Fruit fly (Drosophila melanogaster) whole organism, embryonic: Measurements from ENCODE around the gene CG5235.

Experiments used
- Adf1 ChIP-seq: fragments of 200-800 bp; sonication (Bioruptor generic); IDR thresholded peaks from 2 replicates; pipeline ENCODE4 v1.3.6; 2022; ENCODE audit warnings: missing biosample characterization, missing genetic modification characterization
- Atf6 ChIP-seq: fragments of 200-800 bp; sonication (Bioruptor generic); IDR thresholded peaks from 2 replicates; pipeline ENCODE4 v1.3.6; 2022; ENCODE audit warnings: missing biosample characterization, missing genetic modification characterization
- CG10543 ChIP-seq: fragments of 200-800 bp; sonication (Bioruptor generic); optimal IDR thresholded peaks from 3 replicates; lab custom pipeline; 2017; ENCODE audit warnings: missing biosample characterization, mild to moderate bottlenecking, missing genetic modification characterization, moderate library complexity
- CG11695 ChIP-seq: fragments of 200-800 bp; sonication (Bioruptor generic); IDR thresholded peaks from 3 replicates; pipeline ENCODE4 v1.3.6; 2022; ENCODE audit warnings: missing biosample characterization, missing genetic modification characterization
- CG11723 ChIP-seq: fragments of 200-800 bp; sonication (Bioruptor generic); optimal IDR thresholded peaks from 2 replicates; lab custom pipeline; 2017; ENCODE audit warnings: missing biosample characterization, mild to moderate bottlenecking, missing genetic modification characterization
- CG12236 ChIP-seq: fragments of 200-800 bp; sonication (Bioruptor generic); optimal IDR thresholded peaks from 2 replicates; lab custom pipeline; 2016; ENCODE audit warnings: missing biosample characterization, missing genetic modification characterization
- CG12659 ChIP-seq: fragments of 200-800 bp; sonication (Bioruptor generic); optimal IDR thresholded peaks from 3 replicates; lab custom pipeline; 2017; ENCODE audit warnings: mild to moderate bottlenecking, missing biosample characterization, missing genetic modification reagents, missing genetic modification characterization
- CG17328 ChIP-seq: fragments of 200-800 bp; sonication (Bioruptor generic); IDR thresholded peaks from 2 replicates; pipeline ENCODE4 v1.3.6; 2022; ENCODE audit warnings: missing biosample characterization, missing genetic modification characterization
- CG17568 ChIP-seq: fragments of 200-800 bp; sonication (Bioruptor generic); optimal IDR thresholded peaks from 2 replicates; lab custom pipeline; 2018; ENCODE audit warnings: missing biosample characterization, mild to moderate bottlenecking, missing genetic modification characterization, moderate library complexity
- CG1792 ChIP-seq: fragments of 200-800 bp; sonication (Bioruptor generic); optimal IDR thresholded peaks from 2 replicates; lab custom pipeline; 2016; ENCODE audit warnings: missing biosample characterization, missing genetic modification characterization
- CG2116 ChIP-seq: fragments of 200-800 bp; sonication (Bioruptor generic); optimal IDR thresholded peaks from 3 replicates; lab custom pipeline; 2018; ENCODE audit warnings: missing biosample characterization, mild to moderate bottlenecking, missing genetic modification characterization
- CG3065 ChIP-seq: fragments of 200-800 bp; sonication (Bioruptor generic); optimal IDR thresholded peaks from 2 replicates; lab custom pipeline; 2016; ENCODE audit warnings: missing biosample characterization, missing genetic modification characterization
- CG34376 ChIP-seq: fragments of 200-800 bp; sonication (Bioruptor generic); optimal IDR thresholded peaks from 2 replicates; lab custom pipeline; 2018; ENCODE audit warnings: missing biosample characterization, mild to moderate bottlenecking, missing genetic modification characterization
- CG34422 ChIP-seq: fragments of 200-800 bp; sonication (Bioruptor generic); IDR thresholded peaks from 3 replicates; pipeline ENCODE4 v1.3.6; 2022; ENCODE audit warnings: missing biosample characterization, missing genetic modification characterization
- CG4617 ChIP-seq: fragments of 200-800 bp; sonication (Bioruptor generic); optimal IDR thresholded peaks from 3 replicates; lab custom pipeline; 2016; ENCODE audit warnings: missing biosample characterization, missing genetic modification characterization, borderline replicate concordance
- CG7271 ChIP-seq: fragments of 200-800 bp; sonication (Bioruptor generic); optimal IDR thresholded peaks from 2 replicates; lab custom pipeline; 2018; ENCODE audit warnings: missing biosample characterization, mild to moderate bottlenecking, missing genetic modification characterization, moderate library complexity
- CG7745 ChIP-seq: fragments of 200-800 bp; sonication (Bioruptor generic); optimal IDR thresholded peaks from 2 replicates; lab custom pipeline; 2018; ENCODE audit warnings: missing biosample characterization, mild to moderate bottlenecking, missing genetic modification characterization, moderate library complexity
- CG7786 ChIP-seq: fragments of 200-800 bp; sonication (Bioruptor generic); optimal IDR thresholded peaks from 2 replicates; lab custom pipeline; 2016; ENCODE audit warnings: missing biosample characterization, missing genetic modification characterization
- CG7963 ChIP-seq: fragments of 200-800 bp; sonication (Bioruptor generic); IDR thresholded peaks from 3 replicates; pipeline ENCODE4 v1.3.6; 2022; ENCODE audit warnings: missing biosample characterization, missing genetic modification characterization; ENCODE audit not compliant: partially characterized antibody
- CG7987 ChIP-seq: fragments of 200-800 bp; sonication (Bioruptor generic); optimal IDR thresholded peaks from 2 replicates; lab custom pipeline; 2018; ENCODE audit warnings: missing biosample characterization, mild to moderate bottlenecking, missing genetic modification characterization, moderate library complexity
- CoRest ChIP-seq: fragments of 200-800 bp; sonication (Bioruptor generic); optimal IDR thresholded peaks from 3 replicates; lab custom pipeline; 2018; ENCODE audit warnings: missing biosample characterization, mild to moderate bottlenecking, missing genetic modification characterization, moderate library complexity
- D ChIP-seq, 2 experiments: fragments of 200-800 bp in 1 of 2; fragments of >200 bp in 1 of 2; sonication (Bioruptor generic) in 1 of 2; optimal IDR thresholded peaks; 2 replicates in 1 of 2; 3 replicates in 1 of 2; lab custom pipeline; 2017; ENCODE audit warnings: mild to moderate bottlenecking in 1 of 2, missing biosample characterization in 1 of 2, missing genetic modification characterization in 1 of 2, missing genetic modification reagents in 1 of 2
- Dll ChIP-seq: fragments of 200-800 bp; sonication (Bioruptor generic); IDR thresholded peaks from 4 replicates; pipeline ENCODE4 v1.3.6; 2022; ENCODE audit warnings: missing biosample characterization, missing genetic modification characterization; ENCODE audit not compliant: partially characterized antibody
- Dp ChIP-seq: fragments of 200-800 bp; sonication (Bioruptor generic); optimal IDR thresholded peaks from 2 replicates; lab custom pipeline; 2018; ENCODE audit warnings: missing biosample characterization, mild to moderate bottlenecking, missing genetic modification characterization, moderate library complexity
- Elba2 ChIP-seq: fragments of 200-800 bp; sonication (Bioruptor generic); optimal IDR thresholded peaks from 3 replicates; lab custom pipeline; 2016; ENCODE audit warnings: missing biosample characterization, missing genetic modification characterization
- Fer1 ChIP-seq: fragments of 200-800 bp; sonication (Bioruptor generic); optimal IDR thresholded peaks from 2 replicates; lab custom pipeline; 2017; ENCODE audit warnings: missing biosample characterization, mild to moderate bottlenecking, missing genetic modification characterization
- Lhr ChIP-seq: fragments of 200-800 bp; sonication (Bioruptor generic); optimal IDR thresholded peaks from 3 replicates; lab custom pipeline; 2017; ENCODE audit warnings: mild to moderate bottlenecking, missing biosample characterization, missing genetic modification reagents, missing genetic modification characterization
- MBD-R2 ChIP-seq: fragments of 200-800 bp; sonication (Bioruptor generic); IDR thresholded peaks from 2 replicates; pipeline ENCODE4 v1.3.6; 2022; ENCODE audit warnings: missing biosample characterization, missing genetic modification characterization
- Myb ChIP-seq: fragments of 200-800 bp; sonication (Bioruptor generic); optimal IDR thresholded peaks from 2 replicates; lab custom pipeline; 2016; ENCODE audit warnings: missing biosample characterization, missing genetic modification characterization
- NfI ChIP-seq: fragments of 200-800 bp; sonication (Bioruptor generic); optimal IDR thresholded peaks from 3 replicates; lab custom pipeline; 2018; ENCODE audit warnings: missing biosample characterization, mild to moderate bottlenecking, missing genetic modification characterization, moderate library complexity
- Sin3A ChIP-seq: fragments of >200 bp; optimal IDR thresholded peaks from 2 replicates; lab custom pipeline; 2018
- Sry-δ ChIP-seq: fragments of 200-800 bp; sonication (Bioruptor generic); optimal IDR thresholded peaks from 2 replicates; lab custom pipeline; 2016; ENCODE audit warnings: missing biosample characterization, missing genetic modification characterization
- Ssrp ChIP-seq: fragments of 200-800 bp; sonication (Bioruptor generic); optimal IDR thresholded peaks from 2 replicates; lab custom pipeline; 2018; ENCODE audit warnings: missing biosample characterization, mild to moderate bottlenecking, missing genetic modification characterization, moderate library complexity
- az2 ChIP-seq: fragments of 200-800 bp; sonication (Bioruptor generic); optimal IDR thresholded peaks from 3 replicates; lab custom pipeline; 2016; ENCODE audit warnings: missing biosample characterization, missing genetic modification characterization
- bsh ChIP-seq, 2 experiments: fragments of 200-800 bp; sonication (Bioruptor generic); optimal IDR thresholded peaks; 2 replicates each; lab custom pipeline; 2017 to 2018; ENCODE audit warnings: mild to moderate bottlenecking in 2 of 2, missing biosample characterization in 2 of 2, missing genetic modification characterization in 2 of 2, moderate library complexity in 1 of 2
- cwo ChIP-seq: fragments of 200-800 bp; sonication (Bioruptor generic); optimal IDR thresholded peaks from 3 replicates; lab custom pipeline; 2017; ENCODE audit warnings: missing biosample characterization, missing genetic modification characterization, mild to moderate bottlenecking, moderate library complexity, missing genetic modification reagents
- ewg ChIP-seq: fragments of 200-800 bp; sonication (Bioruptor generic); optimal IDR thresholded peaks from 3 replicates; lab custom pipeline; 2017; ENCODE audit warnings: mild to moderate bottlenecking, missing biosample characterization, missing genetic modification reagents, missing genetic modification characterization
- fu2 ChIP-seq: fragments of 200-800 bp; sonication (Bioruptor generic); optimal IDR thresholded peaks from 2 replicates; lab custom pipeline; 2016; ENCODE audit warnings: missing biosample characterization, missing genetic modification characterization
- grau ChIP-seq: fragments of 200-800 bp; optimal IDR thresholded peaks from 3 replicates; lab custom pipeline; 2019; ENCODE audit warnings: missing biosample characterization, mild to moderate bottlenecking, missing genetic modification characterization, moderate library complexity
- nom ChIP-seq: fragments of 200-800 bp; sonication (Bioruptor generic); optimal IDR thresholded peaks from 2 replicates; lab custom pipeline; 2017; ENCODE audit warnings: missing biosample characterization, missing genetic modification characterization, mild to moderate bottlenecking, moderate library complexity, missing genetic modification reagents
- pzg ChIP-seq: fragments of 200-800 bp; sonication (Bioruptor generic); optimal IDR thresholded peaks from 3 replicates; lab custom pipeline; 2018; ENCODE audit warnings: missing biosample characterization, mild to moderate bottlenecking, missing genetic modification characterization, moderate library complexity
- row ChIP-seq: fragments of 200-800 bp; sonication (Bioruptor generic); IDR thresholded peaks from 3 replicates; pipeline ENCODE4 v1.3.6; 2022; ENCODE audit warnings: missing biosample characterization, missing genetic modification characterization
- run ChIP-seq: fragments of 200-800 bp; sonication (Bioruptor generic); optimal IDR thresholded peaks from 3 replicates; lab custom pipeline; 2018; ENCODE audit warnings: missing biosample characterization, mild to moderate bottlenecking, missing genetic modification characterization
- scrt ChIP-seq: fragments of 200-800 bp; sonication (Bioruptor generic); optimal IDR thresholded peaks from 2 replicates; lab custom pipeline; 2018; ENCODE audit warnings: missing biosample characterization, mild to moderate bottlenecking, missing genetic modification characterization, moderate library complexity
- sens ChIP-seq: fragments of 200-800 bp; sonication (Bioruptor generic); peaks from one replicate; lab custom pipeline; 2016; ENCODE audit warnings: missing biosample characterization, missing genetic modification characterization
- tap ChIP-seq: fragments of 200-800 bp; optimal IDR thresholded peaks from 3 replicates; lab custom pipeline; 2019; ENCODE audit warnings: missing biosample characterization, mild to moderate bottlenecking, missing genetic modification characterization, moderate library complexity
- tna ChIP-seq: fragments of 200-800 bp; sonication (Bioruptor generic); IDR thresholded peaks from 2 replicates; pipeline ENCODE4 v1.3.6; 2022; ENCODE audit warnings: missing biosample characterization, missing genetic modification characterization; ENCODE audit not compliant: partially characterized antibody
- vvl ChIP-seq: fragments of 200-800 bp; sonication (Bioruptor generic); IDR thresholded peaks from 2 replicates; pipeline ENCODE4 v1.3.6; 2022; ENCODE audit warnings: missing biosample characterization, missing genetic modification characterization

The CG5235 gene

DNA sequence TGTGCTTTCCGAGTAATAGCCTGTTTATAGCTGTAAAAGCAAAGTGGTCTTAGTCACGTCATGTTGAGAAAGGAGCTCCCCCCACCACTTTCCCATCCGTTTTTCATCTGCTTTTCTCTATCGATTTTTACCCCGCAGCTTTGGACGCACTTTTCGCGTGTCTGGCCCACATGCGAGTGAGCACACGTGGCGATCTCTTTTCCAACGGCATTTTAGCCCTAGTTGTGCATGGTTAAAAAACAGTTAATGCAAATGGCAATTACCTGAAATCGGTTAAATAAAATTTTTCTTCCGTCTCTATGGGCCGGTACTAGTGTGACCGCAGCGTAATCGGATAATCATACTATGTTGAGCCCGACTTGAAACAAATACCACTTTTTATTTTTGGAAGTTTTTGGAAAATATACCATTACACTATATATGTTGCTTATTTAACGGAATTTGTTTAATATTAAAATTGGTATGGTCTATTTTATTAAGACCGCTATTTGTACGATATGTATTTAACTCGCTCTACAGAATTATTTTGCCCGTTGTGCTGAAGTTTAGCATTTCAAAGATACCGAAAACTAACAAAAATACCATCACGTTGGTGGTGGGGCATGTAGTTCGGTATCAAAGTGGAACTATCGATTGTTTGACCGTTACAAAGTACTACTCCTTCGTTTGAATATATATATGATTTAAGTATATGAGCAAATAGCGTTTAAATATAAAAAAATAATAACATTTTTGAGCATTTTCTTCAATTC, 22.1 kb upstream of the CG5235 start, which contains the start of gene Zn72D (continued):
- TF ChIP-seq CG4617 (GFP tag; lab: Kevin White, UChicago) (peak; percentile 64), grau (tag; lab: Kevin White, UChicago) (peak; percentile 2), CG3065 (GFP tag; lab: Kevin White, UChicago) (no peak), pzg (GFP tag; lab: Kevin White, UChicago) (peak; percentile 53), CG7987 (GFP tag; lab: Kevin White, UChicago) (no peak), CG34376 (GFP tag; lab: Kevin White, UChicago) (peak; percentile 1), Dll (GFP tag; lab: Robert Waterston, UW) (peak; percentile 45; the same call in 1 of the 4 replicates), Sry-δ (GFP tag; lab: Kevin White, UChicago) (peak; percentile 72), bsh (GFP tag; optimal IDR thresholded peaks at IDR 0.05; lab: Kevin White, UChicago) (peak in 1 of 2 experiments; percentile 31), nom (GFP tag; lab: Kevin White, UChicago) (peak; percentile 47), sens (GFP tag; lab: Kevin White, UChicago) (peak; percentile 44), Sin3A (lab: Kevin White, UChicago) (peak; percentile 73), MBD-R2 (GFP tag; lab: Robert Waterston, UW) (peak; percentile 84), Dp (GFP tag; lab: Kevin White, UChicago) (peak; percentile 8), CG12659 (GFP tag; lab: Kevin White, UChicago) (peak; percentile 22), row (GFP tag; lab: Robert Waterston, UW) (peak; percentile 28; the same call in 1 of the 3 replicates), az2 (no peak), CG7271 (peak; percentile 22), CG17568 (no peak), Myb (peak; percentile 77), CG11723 (no peak), CG7745 (tag; lab: Kevin White, UChicago) (no peak), CoRest (tag; lab: Kevin White, UChicago) (peak; percentile 13), vvl (0 out of 2 replicates have a peak, but pooled peaks have one; percentile 38), Fer1 (GFP tag; lab: Kevin White, UChicago) (peak; percentile 15), CG2116 (GFP tag; lab: Kevin White, UChicago) (peak; percentile 26), Lhr (GFP tag; lab: Kevin White, UChicago) (peak; percentile 6), fu2 (GFP tag; lab: Kevin White, UChicago) (no peak)

dm6 chr3L:16105528-16105927, 15.3 kb upstream of the CG5235 start, which contains the start of the genes IntS9 and CG43295:
IntS9 (minus strand) TSS chr3L:16105627.
CG43295 (plus strand) TSS chr3L:16105852.
- no peak; the same call in 1 of the 2 replicates for TF ChIP-seq Adf1 (GFP tag; lab: Robert Waterston, UW)
- peak; percentile 69 for TF ChIP-seq CG1792 (GFP tag; lab: Kevin White, UChicago)
- peak; percentile 85 for TF ChIP-seq CG7786 (GFP tag; lab: Kevin White, UChicago)
- TF ChIP-seq Atf6, result peak; percentile 82
- no peak for TF ChIP-seq run (tag; lab: Kevin White, UChicago)
- TF ChIP-seq ewg (GFP tag; lab: Kevin White, UChicago), result peak; percentile 63
- peak; percentile 90 for TF ChIP-seq CG17328 (GFP tag; lab: Robert Waterston, UW)
- TF ChIP-seq D (optimal IDR thresholded peaks at IDR 0.05; lab: Kevin White, UChicago), result no peak
- TF ChIP-seq D (GFP tag; optimal IDR thresholded peaks at IDR 0.05; lab: Kevin White, UChicago), result peak; percentile 62
- TF ChIP-seq cwo (GFP tag; lab: Kevin White, UChicago), result no peak
- peak; percentile 35 for TF ChIP-seq CG34376 (GFP tag; lab: Kevin White, UChicago)
- no peak for TF ChIP-seq tap (tag; lab: Kevin White, UChicago)
- TF ChIP-seq CG10543 (GFP tag; lab: Kevin White, UChicago), result no peak
- TF ChIP-seq CG7963 (GFP tag; lab: Robert Waterston, UW), result no peak
- TF ChIP-seq CG12236 (GFP tag; lab: Kevin White, UChicago), result peak; percentile 72
- peak; percentile 77 for TF ChIP-seq CG11695 (GFP tag; lab: Robert Waterston, UW)
- peak; percentile 77 for TF ChIP-seq NfI (GFP tag; lab: Kevin White, UChicago)
- peak; percentile 69 for TF ChIP-seq Elba2 (GFP tag; lab: Kevin White, UChicago)
- TF ChIP-seq Ssrp (tag; lab: Kevin White, UChicago), result peak; percentile 78
- TF ChIP-seq tna (GFP tag; lab: Robert Waterston, UW), result no peak
- no peak for TF ChIP-seq CoRest (tag; lab: Kevin White, UChicago)
- TF ChIP-seq scrt (GFP tag; lab: Kevin White, UChicago), result peak; percentile 93
- TF ChIP-seq CG34422 (GFP tag; lab: Robert Waterston, UW), result peak; percentile 92
